Worm (Caenorhabditis elegans) whole organism, young adult: ENCODE data around the gene mab-23.
A peak's percentile ranks its signal among the peaks of the same experiment; 100 is the strongest.

Source experiments
- B0019.2 ChIP-seq: fragments of 200-800 bp; sonication (Bioruptor generic); conservative IDR thresholded peaks from 2 replicates; pipeline ENCODE4 v1.3.6; 2022; ENCODE audit warnings: missing genetic modification reagents, missing genetic modification characterization, missing compliant biosample characterization
- B0261.1 ChIP-seq: sonication (generic microtip); optimal IDR thresholded peaks from 2 replicates; lab custom pipeline; 2016; ENCODE audit warnings: mild to moderate bottlenecking, missing genetic modification characterization, moderate library complexity, missing compliant biosample characterization
- F23B12.7 ChIP-seq: sonication (generic microtip); optimal IDR thresholded peaks from 2 replicates; lab custom pipeline; 2017; ENCODE audit warnings: missing genetic modification characterization, mild to moderate bottlenecking, missing compliant biosample characterization, antibody characterized with exemption, moderate library complexity; ENCODE audit not compliant: insufficient read depth
- F57A8.1 ChIP-seq: fragments of 200-800 bp; sonication (Bioruptor generic); optimal IDR thresholded peaks from 2 replicates; lab custom pipeline; 2018; ENCODE audit warnings: mild to moderate bottlenecking, missing genetic modification characterization, moderate library complexity, missing compliant biosample characterization
- akir-1 ChIP-seq: fragments of 200-800 bp; sonication (Bioruptor generic); optimal IDR thresholded peaks from 2 replicates; lab custom pipeline; 2018; ENCODE audit warnings: mild to moderate bottlenecking, missing genetic modification characterization, moderate library complexity, missing compliant biosample characterization
- ama-1 ChIP-seq, 3 experiments: fragments of 150-350 bp in 1 of 3; sonication (generic microtip) in 2 of 3; optimal IDR thresholded peaks; 2 replicates each; lab custom pipeline; 2014 to 2018; ENCODE audit warnings: missing biosample characterization in 2 of 3, missing genetic modification characterization in 2 of 3, missing genetic modification reagents in 2 of 3
- aptf-3 ChIP-seq: fragments of 200-800 bp; sonication (Bioruptor generic); IDR thresholded peaks from 2 replicates; pipeline ENCODE4 v1.3.6; 2022; ENCODE audit warnings: missing genetic modification characterization, missing compliant biosample characterization
- ceh-27 ChIP-seq: fragments of 200-800 bp; sonication (Bioruptor generic); optimal IDR thresholded peaks from 2 replicates; lab custom pipeline; 2018; ENCODE audit warnings: mild to moderate bottlenecking, missing genetic modification characterization, moderate library complexity, missing compliant biosample characterization
- ceh-40 ChIP-seq: fragments of 200-800 bp; sonication (Bioruptor generic); IDR thresholded peaks from 2 replicates; pipeline ENCODE4 v1.3.6; 2022; ENCODE audit warnings: missing genetic modification characterization, missing compliant biosample characterization
- ceh-58 ChIP-seq: fragments of 200-800 bp; sonication (Bioruptor generic); IDR thresholded peaks from 2 replicates; pipeline ENCODE4 v1.3.6; 2022; ENCODE audit warnings: missing genetic modification characterization, missing compliant biosample characterization
- ceh-91 ChIP-seq: fragments of 200-800 bp; sonication (Bioruptor generic); IDR thresholded peaks from 2 replicates; pipeline ENCODE4 v1.3.6; 2022; ENCODE audit warnings: missing genetic modification reagents, missing genetic modification characterization, missing compliant biosample characterization
- die-1 ChIP-seq: sonication (generic microtip); optimal IDR thresholded peaks from 2 replicates; lab custom pipeline; 2016; ENCODE audit warnings: missing genotype, mild to moderate bottlenecking, missing genetic modification characterization, missing compliant biosample characterization
- dpff-1 ChIP-seq: sonication (generic microtip); optimal IDR thresholded peaks from 2 replicates; lab custom pipeline; 2017; ENCODE audit warnings: mild to moderate bottlenecking, missing genetic modification characterization, missing compliant biosample characterization
- efl-1 ChIP-seq: fragments of 150-350 bp; optimal IDR thresholded peaks from 2 replicates; lab custom pipeline; 2014; ENCODE audit warnings: missing biosample characterization, missing genetic modification reagents, missing genetic modification characterization
- egl-18 ChIP-seq: fragments of 200-800 bp; sonication (Bioruptor generic); IDR thresholded peaks from 2 replicates; pipeline ENCODE4 v1.3.6; 2022; ENCODE audit warnings: missing genetic modification reagents, missing genetic modification characterization, missing compliant biosample characterization
- egl-44 ChIP-seq: fragments of 200-800 bp; sonication (Bioruptor generic); IDR thresholded peaks from 2 replicates; pipeline ENCODE4 v1.3.6; 2022; ENCODE audit warnings: missing genetic modification reagents, missing genetic modification characterization, missing compliant biosample characterization
- him-1 ChIP-seq: sonication (generic microtip); optimal IDR thresholded peaks from 2 replicates; lab custom pipeline; 2016; ENCODE audit warnings: missing genotype, missing genetic modification reagents, missing genetic modification characterization, missing compliant biosample characterization
- hmg-20 ChIP-seq: fragments of 200-800 bp; sonication (Bioruptor generic); IDR thresholded peaks from 2 replicates; pipeline ENCODE4 v1.3.6; 2022; ENCODE audit warnings: missing genetic modification reagents, missing genetic modification characterization, missing compliant biosample characterization
- hrde-1 ChIP-seq: sonication (generic microtip); optimal IDR thresholded peaks from 2 replicates; lab custom pipeline; 2016; ENCODE audit warnings: missing genetic modification characterization, mild to moderate bottlenecking, missing compliant biosample characterization, moderate library complexity, missing genotype, missing genetic modification reagents, borderline replicate concordance
- lin-35 ChIP-seq, 3 experiments: fragments of 150-350 bp in 2 of 3; sonication (generic microtip) in 1 of 3; optimal IDR thresholded peaks; 2 replicates each; lab custom pipeline; 2014 to 2018; ENCODE audit warnings: missing biosample characterization in 3 of 3, missing genetic modification characterization in 3 of 3, missing genetic modification reagents in 3 of 3
- madf-8 ChIP-seq: fragments of 200-800 bp; sonication (Bioruptor generic); conservative IDR thresholded peaks from 2 replicates; pipeline ENCODE4 v1.3.6; 2022; ENCODE audit warnings: missing genetic modification reagents, missing genetic modification characterization, missing compliant biosample characterization
- mcd-1 ChIP-seq: fragments of 200-800 bp; sonication (Bioruptor generic); IDR thresholded peaks from 2 replicates; pipeline ENCODE4 v1.3.6; 2022; ENCODE audit warnings: missing genetic modification reagents, missing genetic modification characterization, missing compliant biosample characterization
- nfyb-1 ChIP-seq: fragments of 200-800 bp; sonication (Bioruptor generic); IDR thresholded peaks from 2 replicates; pipeline ENCODE4 v1.3.6; 2022; ENCODE audit warnings: missing genetic modification reagents, missing genetic modification characterization, missing compliant biosample characterization
- rpc-1 ChIP-seq, 2 experiments: fragments of 150-350 bp in 1 of 2; sonication (generic microtip) in 1 of 2; optimal IDR thresholded peaks; 2 replicates each; lab custom pipeline; 2014 to 2018; ENCODE audit warnings: missing biosample characterization in 1 of 2, missing genetic modification characterization in 1 of 2, missing genetic modification reagents in 1 of 2, missing genotype in 1 of 2
- sdz-38 ChIP-seq: sonication (generic microtip); optimal IDR thresholded peaks from 2 replicates; lab custom pipeline; 2016; ENCODE audit warnings: missing genotype, missing genetic modification characterization, missing compliant biosample characterization
- sea-2 ChIP-seq: fragments of 200-800 bp; sonication (Bioruptor generic); IDR thresholded peaks from 2 replicates; pipeline ENCODE4 v1.3.6; 2022; ENCODE audit warnings: missing genetic modification characterization, missing compliant biosample characterization
- snpc-1.3 ChIP-seq: sonication (generic microtip); optimal IDR thresholded peaks from 2 replicates; lab custom pipeline; 2017; ENCODE audit warnings: missing genetic modification characterization, mild to moderate bottlenecking, missing compliant biosample characterization, antibody characterized with exemption, moderate library complexity, missing genotype, missing genetic modification reagents; ENCODE audit not compliant: insufficient read depth
- snpc-3.4 ChIP-seq: sonication (generic microtip); optimal IDR thresholded peaks from 2 replicates; lab custom pipeline; 2017; ENCODE audit warnings: missing genetic modification characterization, mild to moderate bottlenecking, missing compliant biosample characterization, antibody characterized with exemption, moderate library complexity, missing genotype, missing genetic modification reagents
- sptf-2 ChIP-seq: fragments of 200-800 bp; sonication (Bioruptor generic); optimal IDR thresholded peaks from 2 replicates; lab custom pipeline; 2018; ENCODE audit warnings: mild to moderate bottlenecking, missing genetic modification characterization, missing compliant biosample characterization
- tbx-9 ChIP-seq: sonication (generic microtip); optimal IDR thresholded peaks from 2 replicates; lab custom pipeline; 2016; ENCODE audit warnings: borderline replicate concordance, missing genetic modification characterization, inconsistent platforms, missing compliant biosample characterization
- unc-62 ChIP-seq: fragments of 150-350 bp; optimal IDR thresholded peaks from 2 replicates; lab custom pipeline; 2014; ENCODE audit warnings: missing biosample characterization, missing genetic modification reagents, missing genetic modification characterization
- zfh-2 ChIP-seq: fragments of 200-800 bp; sonication (Bioruptor generic); conservative IDR thresholded peaks from 2 replicates; pipeline ENCODE4 v1.3.6; 2022; ENCODE audit warnings: missing genetic modification reagents, missing genetic modification characterization, missing compliant biosample characterization
- ztf-3 ChIP-seq: fragments of 200-800 bp; sonication (Bioruptor generic); optimal IDR thresholded peaks from 2 replicates; lab custom pipeline; 2018; ENCODE audit warnings: mild to moderate bottlenecking, missing genetic modification characterization, missing compliant biosample characterization
- ztf-6 ChIP-seq: fragments of 200-800 bp; sonication (Bioruptor generic); IDR thresholded peaks from 2 replicates; pipeline ENCODE4 v1.3.6; 2022; ENCODE audit warnings: missing genetic modification reagents, missing genetic modification characterization, missing compliant biosample characterization

Gene mab-23

DNA sequence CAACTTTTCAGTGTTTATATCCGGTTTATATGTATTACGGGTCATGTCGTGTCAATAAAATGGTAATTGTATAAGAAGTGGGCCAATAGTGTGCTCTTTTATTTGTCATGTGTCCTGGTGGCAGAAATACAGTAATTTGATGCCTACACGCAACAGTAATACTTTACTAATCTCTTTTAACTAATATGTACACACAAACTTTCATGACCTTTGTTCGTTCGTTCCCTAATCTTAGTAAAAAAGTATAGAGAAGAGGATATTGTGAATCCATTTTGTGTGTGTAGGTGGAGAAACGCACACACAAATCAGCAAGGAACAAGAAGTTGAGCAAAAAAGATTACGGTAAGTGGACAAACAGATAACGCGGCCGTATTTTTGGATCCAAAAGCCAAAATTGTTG, 38.0 kb downstream of the mab-23 start:
- no peak for TF ChIP-seq zfh-2 (GFP tag; lab: Robert Waterston, UW)
- TF ChIP-seq mcd-1, result no peak
- no peak for TF ChIP-seq ceh-40 (GFP tag; lab: Robert Waterston, UW)
- no peak for TF ChIP-seq hrde-1
- no peak for TF ChIP-seq rpc-1 (optimal IDR thresholded peaks at IDR 0.05; lab: Kevin White, UChicago)
- TF ChIP-seq rpc-1 (tag; optimal IDR thresholded peaks at IDR 0.05; lab: Kevin White, UChicago), result no peak
- no peak for TF ChIP-seq egl-44 (GFP tag; lab: Robert Waterston, UW)
- TF ChIP-seq ceh-91 (GFP tag; lab: Robert Waterston, UW), result no peak
- TF ChIP-seq B0261.1 (tag; lab: Kevin White, UChicago), result no peak
- no peak for TF ChIP-seq ztf-6 (GFP tag; lab: Robert Waterston, UW)

DNA sequence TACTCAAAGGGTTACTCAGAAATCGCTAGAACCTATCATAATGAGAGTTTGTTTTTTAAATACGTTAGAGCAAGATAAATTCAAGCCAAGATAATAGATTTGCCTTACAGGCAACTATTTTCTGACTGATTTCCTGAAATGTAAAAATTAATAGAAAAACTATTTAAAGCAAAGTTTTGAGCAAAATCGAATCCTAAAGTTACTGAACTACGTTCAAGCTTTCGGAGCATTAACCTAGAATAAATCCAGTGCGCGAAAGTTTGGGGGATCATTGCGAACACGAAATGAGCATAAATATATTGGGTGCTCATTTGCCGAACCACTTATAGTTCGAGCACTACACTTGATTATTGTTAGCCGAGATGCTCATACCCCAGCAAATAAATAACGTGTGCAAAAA, 38.8 kb downstream of the mab-23 start, which contains the start of gene ceh-22:
Gene ceh-22, plus strand, starts transcription at position 301 of the 400 bp plus-strand sequence.
- TF ChIP-seq F57A8.1 (GFP tag; lab: Kevin White, UChicago) (no peak), tbx-9 (tag; lab: Kevin White, UChicago) (no peak), F23B12.7 (tag; lab: Kevin White, UChicago) (no peak), snpc-1.3 (tag; lab: Kevin White, UChicago) (no peak), madf-8 (GFP tag; lab: Robert Waterston, UW) (no peak), ama-1 (optimal IDR thresholded peaks at IDR 0.05; lab: Kevin White, UChicago) (no peak), ama-1 (GFP tag; optimal IDR thresholded peaks at IDR 0.05; lab: Kevin White, UChicago) (no peak), egl-44 (GFP tag; lab: Robert Waterston, UW) (no peak), dpff-1 (tag; lab: Kevin White, UChicago) (no peak), rpc-1 (optimal IDR thresholded peaks at IDR 0.05; lab: Kevin White, UChicago) (no peak), rpc-1 (tag; optimal IDR thresholded peaks at IDR 0.05; lab: Kevin White, UChicago) (no peak), him-1 (tag; lab: Kevin White, UChicago) (no peak), aptf-3 (GFP tag; lab: Robert Waterston, UW) (no peak), B0019.2 (GFP tag; lab: Robert Waterston, UW) (no peak), B0261.1 (tag; lab: Kevin White, UChicago) (no peak), unc-62 (no peak), nfyb-1 (GFP tag; lab: Robert Waterston, UW) (no peak), ztf-3 (GFP tag; lab: Kevin White, UChicago) (no peak), ceh-58 (no peak), hmg-20 (GFP tag; lab: Robert Waterston, UW) (no peak)
- TF ChIP-seq, all 124 proteins: peak for 0

DNA sequence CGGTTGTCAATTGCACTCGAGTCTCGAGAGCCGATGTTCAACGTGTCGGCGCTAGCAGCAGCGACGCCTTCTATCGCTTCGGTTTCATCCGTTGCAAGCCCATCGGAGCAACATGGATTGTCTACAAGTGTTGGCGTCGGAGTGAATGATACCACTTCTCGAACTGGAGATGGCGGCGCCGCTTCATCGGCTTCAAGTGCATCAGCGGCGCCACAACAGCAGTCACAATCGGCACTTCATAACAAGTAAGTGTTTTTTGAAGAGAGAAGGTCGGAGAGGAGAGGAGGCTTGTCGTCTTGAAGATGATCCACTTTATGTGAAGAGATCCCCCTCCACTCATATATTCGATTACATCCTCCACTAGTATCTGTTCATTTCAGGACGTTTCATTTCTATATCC, 39.7 kb downstream of the mab-23 start:
- TF ChIP-seq lin-35 (GFP tag; optimal IDR thresholded peaks at IDR 0.05; lab: Kevin White, UChicago), result no peak
- no peak for TF ChIP-seq snpc-3.4
- TF ChIP-seq sea-2 (GFP tag; lab: Robert Waterston, UW), result peak; percentile 69; the same call in 1 of the 2 replicates
- peak; percentile 83 for TF ChIP-seq ceh-27 (GFP tag; lab: Kevin White, UChicago)

DNA sequence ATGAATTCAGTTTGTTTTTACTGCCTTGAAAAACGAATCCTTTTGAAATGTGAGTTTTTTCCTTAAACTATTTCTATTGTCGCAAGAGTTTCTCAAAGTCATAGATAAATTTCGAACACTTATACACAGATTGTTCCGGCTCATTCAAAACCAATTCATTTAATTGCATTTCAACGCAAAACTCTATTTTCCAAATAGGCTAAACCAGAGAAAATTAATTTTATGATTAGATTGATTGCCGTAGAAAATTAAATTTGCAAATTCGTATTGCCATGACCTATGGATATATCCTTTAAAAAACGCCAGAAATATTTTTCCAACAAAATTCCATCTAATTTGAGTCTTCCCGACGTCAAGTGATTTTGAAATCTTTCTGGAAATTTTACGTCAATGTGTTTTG, 43.1 kb downstream of the mab-23 start:
- TF ChIP-seq akir-1 (GFP tag; lab: Kevin White, UChicago), result no peak
- TF ChIP-seq die-1 (tag; lab: Kevin White, UChicago), result no peak
- TF ChIP-seq sptf-2 (GFP tag; lab: Kevin White, UChicago), result no peak
- TF ChIP-seq egl-18 (GFP tag; lab: Robert Waterston, UW), result no peak
- TF ChIP-seq efl-1 (GFP tag; lab: Kevin White, UChicago), result no peak
- no peak for TF ChIP-seq sdz-38 (tag; lab: Kevin White, UChicago)
